Worm (Caenorhabditis elegans): ENCODE data around the gene pqn-65.
A peak's percentile ranks its signal among the peaks of the same experiment; 100 is the strongest.

DNA sequence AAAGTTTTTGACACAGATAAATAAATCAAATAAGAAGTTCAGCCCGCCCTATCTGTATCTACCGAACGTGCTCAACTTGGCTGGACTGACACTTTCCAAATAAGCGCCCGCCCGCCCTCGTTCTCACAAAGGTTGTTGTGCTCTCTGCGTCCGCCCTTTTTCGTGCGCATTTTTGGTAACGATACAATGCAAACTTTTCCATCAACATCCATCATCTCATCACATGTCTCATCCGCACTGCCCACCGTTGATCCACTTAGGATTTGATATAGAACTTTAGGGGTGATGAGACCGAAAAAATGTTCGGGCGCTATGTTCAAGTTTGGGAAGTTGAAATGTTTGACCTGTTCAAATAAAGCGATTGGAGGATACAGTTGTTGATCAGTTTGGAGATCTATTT lies 33.9 kb downstream of the pqn-65 start, which contains the start of gene C05E11.7:
- TF ChIP-seq nhr-77 (tag; optimal IDR thresholded peaks at IDR 0.05) (no peak), unc-130 (GFP tag; optimal IDR thresholded peaks at IDR 0.05) (no peak), lin-39 (tag; optimal IDR thresholded peaks at IDR 0.05) (no peak), ztf-11 (tag; optimal IDR thresholded peaks at IDR 0.05) (no peak), F37D6.2 (tag; optimal IDR thresholded peaks at IDR 0.05) (no peak), zag-1 (tag; optimal IDR thresholded peaks at IDR 0.05) (no peak), nhr-10 (tag; optimal IDR thresholded peaks at IDR 0.05) (no peak), pqm-1 (tag; optimal IDR thresholded peaks at IDR 0.05) (no peak), aha-1 (tag) (peak; percentile 48)
